Fruit fly (Drosophila melanogaster) whole organism, embryonic: ENCODE measurements around the gene CG42685.

Experiments
- ATbp ChIP-seq: fragments of 200-800 bp; sonication (Bioruptor generic); optimal IDR thresholded peaks from 2 replicates; lab custom pipeline; 2017; ENCODE audit warnings: missing biosample characterization, mild to moderate bottlenecking, missing genetic modification characterization, missing genetic modification reagents
- Adf1 ChIP-seq: fragments of 200-800 bp; sonication (Bioruptor generic); IDR thresholded peaks from 2 replicates; pipeline ENCODE4 v1.3.6; 2022; ENCODE audit warnings: missing biosample characterization, missing genetic modification characterization
- Atf-2 ChIP-seq: fragments of 200-800 bp; sonication (Bioruptor generic); optimal IDR thresholded peaks from 2 replicates; lab custom pipeline; 2016; ENCODE audit warnings: missing biosample characterization, missing genetic modification characterization
- CG10147 ChIP-seq: fragments of 200-800 bp; sonication (Bioruptor generic); optimal IDR thresholded peaks from 2 replicates; lab custom pipeline; 2019; ENCODE audit warnings: missing biosample characterization, mild to moderate bottlenecking, missing genetic modification characterization, moderate library complexity
- CG10654 ChIP-seq: fragments of 200-800 bp; sonication (Bioruptor generic); optimal IDR thresholded peaks from 2 replicates; lab custom pipeline; 2016; ENCODE audit warnings: missing biosample characterization, missing genetic modification characterization
- CG12391 ChIP-seq: fragments of 200-800 bp; sonication (Bioruptor generic); optimal IDR thresholded peaks from 3 replicates; lab custom pipeline; 2018; ENCODE audit warnings: missing biosample characterization, mild to moderate bottlenecking, missing genetic modification characterization, moderate library complexity
- CG13624 ChIP-seq: fragments of 200-800 bp; sonication (Bioruptor generic); optimal IDR thresholded peaks from 2 replicates; lab custom pipeline; 2016; ENCODE audit warnings: missing biosample characterization, missing genetic modification characterization
- CG13894 ChIP-seq: fragments of 200-800 bp; sonication (Bioruptor generic); optimal IDR thresholded peaks from 3 replicates; lab custom pipeline; 2018; ENCODE audit warnings: missing biosample characterization, mild to moderate bottlenecking, missing genetic modification characterization, moderate library complexity
- CG1529 ChIP-seq: fragments of 200-800 bp; sonication (Bioruptor generic); optimal IDR thresholded peaks from 3 replicates; lab custom pipeline; 2018; ENCODE audit warnings: missing biosample characterization, missing genetic modification characterization
- CG15696 ChIP-seq: fragments of 200-800 bp; sonication (Bioruptor generic); optimal IDR thresholded peaks from 2 replicates; lab custom pipeline; 2019; ENCODE audit warnings: missing biosample characterization, mild to moderate bottlenecking, missing genetic modification characterization, moderate library complexity
- CG16815 ChIP-seq: fragments of 200-800 bp; sonication (Bioruptor generic); optimal IDR thresholded peaks from 3 replicates; lab custom pipeline; 2017; ENCODE audit warnings: missing biosample characterization, mild to moderate bottlenecking, missing genetic modification characterization
- CG2712 ChIP-seq: fragments of 200-800 bp; optimal IDR thresholded peaks from 3 replicates; lab custom pipeline; 2019; ENCODE audit warnings: missing biosample characterization, mild to moderate bottlenecking, missing genetic modification characterization, moderate library complexity
- CG2875 ChIP-seq: fragments of 200-800 bp; sonication (Bioruptor generic); optimal IDR thresholded peaks from 2 replicates; lab custom pipeline; 2017; ENCODE audit warnings: missing biosample characterization, mild to moderate bottlenecking, missing genetic modification characterization, missing genetic modification reagents
- CG31388 ChIP-seq: fragments of 200-800 bp; sonication (Bioruptor generic); optimal IDR thresholded peaks from 2 replicates; lab custom pipeline; 2016; ENCODE audit warnings: missing biosample characterization, missing genetic modification characterization
- CG3281 ChIP-seq: fragments of 200-800 bp; sonication (Bioruptor generic); optimal IDR thresholded peaks from 3 replicates; lab custom pipeline; 2017; ENCODE audit warnings: missing biosample characterization, mild to moderate bottlenecking, missing genetic modification characterization
- CG33557 ChIP-seq: fragments of 200-800 bp; sonication (Bioruptor generic); optimal IDR thresholded peaks from 2 replicates; lab custom pipeline; 2019; ENCODE audit warnings: missing biosample characterization, mild to moderate bottlenecking, missing genetic modification characterization, moderate library complexity
- CG42726 ChIP-seq: fragments of 200-800 bp; sonication (Bioruptor generic); IDR thresholded peaks from 2 replicates; pipeline ENCODE4 v1.3.6; 2022; ENCODE audit warnings: missing biosample characterization, missing genetic modification characterization; ENCODE audit not compliant: partially characterized antibody
- CG4707 ChIP-seq: fragments of 200-800 bp; sonication (Bioruptor generic); optimal IDR thresholded peaks from 2 replicates; lab custom pipeline; 2018; ENCODE audit warnings: missing biosample characterization, mild to moderate bottlenecking, missing genetic modification characterization, moderate library complexity
- CG4730 ChIP-seq: fragments of 200-800 bp; sonication (Bioruptor generic); IDR thresholded peaks from 2 replicates; pipeline ENCODE4 v1.3.6; 2022; ENCODE audit warnings: missing biosample characterization, missing genetic modification characterization
- CG4820 ChIP-seq: fragments of 200-800 bp; sonication (Bioruptor generic); optimal IDR thresholded peaks from 3 replicates; lab custom pipeline; 2016; ENCODE audit warnings: missing biosample characterization, missing genetic modification characterization
- CG6175 ChIP-seq: fragments of 200-800 bp; sonication (Bioruptor generic); IDR thresholded peaks from 3 replicates; pipeline ENCODE4 v1.3.6; 2022; ENCODE audit warnings: missing biosample characterization, missing genetic modification characterization
- CG6654 ChIP-seq: fragments of 200-800 bp; sonication (Bioruptor generic); optimal IDR thresholded peaks from 2 replicates; lab custom pipeline; 2017; ENCODE audit warnings: missing biosample characterization, mild to moderate bottlenecking, missing genetic modification characterization
- CG6683 ChIP-seq: fragments of 200-800 bp; sonication (Bioruptor generic); optimal IDR thresholded peaks from 2 replicates; lab custom pipeline; 2017; ENCODE audit warnings: missing biosample characterization, mild to moderate bottlenecking, missing genetic modification characterization, missing genetic modification reagents
- CG6765 ChIP-seq: fragments of 200-800 bp; sonication (Bioruptor generic); optimal IDR thresholded peaks from 3 replicates; lab custom pipeline; 2017; ENCODE audit warnings: missing biosample characterization, mild to moderate bottlenecking, missing genetic modification characterization
- CG6791 ChIP-seq: fragments of 200-800 bp; sonication (Bioruptor generic); IDR thresholded peaks from 3 replicates; pipeline ENCODE4 v1.3.6; 2022; ENCODE audit warnings: missing biosample characterization, missing genetic modification characterization; ENCODE audit not compliant: partially characterized antibody
- CG7556 ChIP-seq: fragments of 200-800 bp; sonication (Bioruptor generic); optimal IDR thresholded peaks from 2 replicates; lab custom pipeline; 2017; ENCODE audit warnings: missing biosample characterization, mild to moderate bottlenecking, missing genetic modification characterization
- CG7839 ChIP-seq: fragments of 200-800 bp; sonication (Bioruptor generic); optimal IDR thresholded peaks from 3 replicates; lab custom pipeline; 2018; ENCODE audit warnings: missing biosample characterization, mild to moderate bottlenecking, missing genetic modification characterization, moderate library complexity
- CG9932 ChIP-seq: fragments of 200-800 bp; sonication (Bioruptor generic); IDR thresholded peaks from 2 replicates; pipeline ENCODE4 v1.3.6; 2022; ENCODE audit warnings: missing biosample characterization, missing genetic modification characterization
- CHES-1-like ChIP-seq: fragments of 200-800 bp; sonication (Bioruptor generic); optimal IDR thresholded peaks from 2 replicates; lab custom pipeline; 2016; ENCODE audit warnings: missing biosample characterization, missing genetic modification characterization
- Dad ChIP-seq: fragments of 200-800 bp; sonication (Bioruptor generic); optimal IDR thresholded peaks from 3 replicates; lab custom pipeline; 2016; ENCODE audit warnings: missing biosample characterization, missing genetic modification characterization
- HmgZ ChIP-seq: fragments of 200-800 bp; sonication (Bioruptor generic); optimal IDR thresholded peaks from 2 replicates; lab custom pipeline; 2018; ENCODE audit warnings: missing biosample characterization, mild to moderate bottlenecking, missing genetic modification characterization
- Vsx1 ChIP-seq: fragments of 200-800 bp; sonication (Bioruptor generic); optimal IDR thresholded peaks from 2 replicates; lab custom pipeline; 2017; ENCODE audit warnings: missing biosample characterization, mild to moderate bottlenecking, missing genetic modification characterization, missing genetic modification reagents
- ash1 ChIP-seq: fragments of 200-800 bp; sonication (Bioruptor generic); optimal IDR thresholded peaks from 2 replicates; lab custom pipeline; 2018; ENCODE audit warnings: missing biosample characterization, mild to moderate bottlenecking, missing genetic modification characterization
- bab2 ChIP-seq: fragments of 200-800 bp; sonication (Bioruptor generic); optimal IDR thresholded peaks from 2 replicates; lab custom pipeline; 2016; ENCODE audit warnings: missing biosample characterization, missing genetic modification characterization
- bowl ChIP-seq: fragments of 200-800 bp; sonication (Bioruptor generic); IDR thresholded peaks from 2 replicates; pipeline ENCODE4 v1.3.6; 2022; ENCODE audit warnings: missing biosample characterization, missing genetic modification characterization
- dmrt99B ChIP-seq: fragments of 200-800 bp; sonication (Bioruptor generic); optimal IDR thresholded peaks from 2 replicates; lab custom pipeline; 2018; ENCODE audit warnings: missing biosample characterization, mild to moderate bottlenecking, missing genetic modification characterization, moderate library complexity
- dpn ChIP-seq, 2 experiments: fragments of 200-800 bp; sonication (Bioruptor generic); optimal IDR thresholded peaks; 3 replicates each; lab custom pipeline; 2016; ENCODE audit warnings: missing biosample characterization in 2 of 2, missing genetic modification characterization in 2 of 2
- emc ChIP-seq: fragments of 200-800 bp; sonication (Bioruptor generic); optimal IDR thresholded peaks from 2 replicates; lab custom pipeline; 2016; ENCODE audit warnings: missing biosample characterization, missing genetic modification characterization
- eve ChIP-seq, 2 experiments: fragments of >200 bp; optimal IDR thresholded peaks; 2 replicates each; lab custom pipeline; 2017; ENCODE audit warnings: missing biosample characterization in 2 of 2, missing genetic modification characterization in 2 of 2
- exex ChIP-seq: fragments of 200-800 bp; sonication (Bioruptor generic); optimal IDR thresholded peaks from 4 replicates; lab custom pipeline; 2018; ENCODE audit warnings: missing biosample characterization, mild to moderate bottlenecking, missing genetic modification characterization, moderate library complexity
- fd96Cb ChIP-seq: fragments of 200-800 bp; sonication (Bioruptor generic); optimal IDR thresholded peaks from 2 replicates; lab custom pipeline; 2018; ENCODE audit warnings: missing biosample characterization, mild to moderate bottlenecking, missing genetic modification characterization, moderate library complexity
- fru ChIP-seq: fragments of >200 bp; optimal IDR thresholded peaks from 2 replicates; lab custom pipeline; 2017
- ftz-f1 ChIP-seq: fragments of 200-800 bp; sonication (Bioruptor generic); optimal IDR thresholded peaks from 2 replicates; lab custom pipeline; 2016; ENCODE audit warnings: missing biosample characterization, missing genetic modification characterization
- grau ChIP-seq: fragments of 200-800 bp; optimal IDR thresholded peaks from 3 replicates; lab custom pipeline; 2019; ENCODE audit warnings: missing biosample characterization, mild to moderate bottlenecking, missing genetic modification characterization, moderate library complexity
- lab ChIP-seq: fragments of 200-800 bp; sonication (Bioruptor generic); optimal IDR thresholded peaks from 3 replicates; lab custom pipeline; 2017; ENCODE audit warnings: missing biosample characterization, missing genetic modification characterization, mild to moderate bottlenecking, moderate library complexity, missing genetic modification reagents
- lola ChIP-seq, 3 experiments: fragments of >200 bp in 2 of 3; fragments of 200-800 bp in 1 of 3; sonication (Bioruptor generic) in 1 of 3; optimal IDR thresholded peaks; 2 replicates each; lab custom pipeline; 2017 to 2019; ENCODE audit warnings: missing biosample characterization in 3 of 3, missing genetic modification characterization in 3 of 3, mild to moderate bottlenecking in 1 of 3, moderate library complexity in 1 of 3
- luna ChIP-seq: fragments of 200-800 bp; sonication (Bioruptor generic); optimal IDR thresholded peaks from 2 replicates; lab custom pipeline; 2016; ENCODE audit warnings: missing biosample characterization, missing genetic modification characterization
- onecut ChIP-seq: fragments of 200-800 bp; sonication (Bioruptor generic); IDR thresholded peaks from 2 replicates; pipeline ENCODE4 v1.3.6; 2022; ENCODE audit warnings: missing biosample characterization, missing genetic modification characterization
- sna ChIP-seq: fragments of 200-800 bp; sonication (Bioruptor generic); IDR thresholded peaks from 2 replicates; pipeline ENCODE4 v1.3.6; 2022; ENCODE audit warnings: missing biosample characterization, missing genetic modification characterization; ENCODE audit not compliant: partially characterized antibody
- so ChIP-seq: fragments of 200-800 bp; sonication (Bioruptor generic); IDR thresholded peaks from 3 replicates; pipeline ENCODE4 v1.3.6; 2022; ENCODE audit warnings: missing biosample characterization, missing genetic modification characterization
- zf30C ChIP-seq: fragments of 200-800 bp; sonication (Bioruptor generic); optimal IDR thresholded peaks from 3 replicates; lab custom pipeline; 2018; ENCODE audit warnings: missing biosample characterization, mild to moderate bottlenecking, missing genetic modification characterization

Gene CG42685

DNA sequence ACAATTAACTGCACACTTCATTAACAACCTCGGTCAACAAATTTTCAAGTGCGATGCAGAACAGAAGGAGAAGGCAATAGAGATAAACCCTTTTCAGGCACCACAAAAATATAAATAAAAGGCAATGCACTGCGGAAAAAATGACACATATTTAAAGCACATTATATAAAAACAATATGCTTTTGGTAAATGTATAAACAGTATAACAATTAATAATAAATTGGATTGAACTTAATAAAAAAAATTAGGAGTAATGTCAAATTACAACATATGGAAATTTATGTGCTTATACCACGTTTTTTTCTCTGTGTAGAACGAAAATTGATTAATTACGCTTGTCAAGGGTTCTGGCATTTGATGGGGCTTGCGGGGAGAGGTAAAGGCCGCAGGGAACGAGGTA lies 39.2 kb downstream of the CG42685 start (continued):
- TF ChIP-seq sna (GFP tag; lab: Robert Waterston, UW) (no peak), so (no peak), emc (GFP tag; lab: Kevin White, UChicago) (no peak), grau (tag; lab: Kevin White, UChicago) (peak; percentile 5), CG10147 (GFP tag; lab: Kevin White, UChicago) (no peak), CG10654 (GFP tag; lab: Kevin White, UChicago) (no peak), HmgZ (tag; lab: Kevin White, UChicago) (no peak), CG6175 (GFP tag; lab: Robert Waterston, UW) (no peak), CG6765 (GFP tag; lab: Kevin White, UChicago) (no peak), CG7556 (GFP tag; lab: Kevin White, UChicago) (peak; percentile 9), CG7839 (peak; percentile 47), CG2712 (tag; lab: Kevin White, UChicago) (peak; percentile 64), Atf-2 (no peak), CG4820 (GFP tag; lab: Kevin White, UChicago) (peak; percentile 51), CG6654 (GFP tag; lab: Kevin White, UChicago) (no peak), CHES-1-like (GFP tag; lab: Kevin White, UChicago) (no peak), Adf1 (no peak), CG3281 (GFP tag; lab: Kevin White, UChicago) (no peak), CG4730 (GFP tag; lab: Robert Waterston, UW) (0 out of 2 replicates have a peak, but pooled peaks have one; percentile 11), luna (no peak), bowl (GFP tag; lab: Robert Waterston, UW) (no peak), CG42726 (no peak), onecut (GFP tag; lab: Robert Waterston, UW) (no peak), fd96Cb (tag; lab: Kevin White, UChicago) (peak; percentile 51), CG6791 (GFP tag; lab: Robert Waterston, UW) (no peak), Dad (no peak), CG2875 (GFP tag; lab: Kevin White, UChicago) (peak; percentile 7), dmrt99B (tag; lab: Kevin White, UChicago) (peak; percentile 18), CG12391 (tag; lab: Kevin White, UChicago) (peak; percentile 28), bab2 (GFP tag; lab: Kevin White, UChicago) (no peak), ftz-f1 (GFP tag; lab: Kevin White, UChicago) (no peak), CG1529 (GFP tag; lab: Kevin White, UChicago) (no peak), CG6683 (GFP tag; lab: Kevin White, UChicago) (no peak), CG4707 (GFP tag; lab: Kevin White, UChicago) (no peak), eve (GFP tag; optimal IDR thresholded peaks at IDR 0.05; lab: Kevin White, UChicago) (no peak), lab (GFP tag; lab: Kevin White, UChicago) (no peak), ATbp (GFP tag; lab: Kevin White, UChicago) (no peak), zf30C (GFP tag; lab: Kevin White, UChicago) (peak; percentile 71), CG16815 (GFP tag; lab: Kevin White, UChicago) (peak; percentile 13), lola (GFP tag; optimal IDR thresholded peaks at IDR 0.05; lab: Kevin White, UChicago) (peak in 1 of 3 experiments; percentile 59), CG9932 (no peak), CG33557 (GFP tag; lab: Kevin White, UChicago) (peak; percentile 30), ash1 (no peak), fru (no peak), CG13894 (tag; lab: Kevin White, UChicago) (no peak), dpn (GFP tag; optimal IDR thresholded peaks at IDR 0.05; lab: Kevin White, UChicago) (no peak), Vsx1 (GFP tag; lab: Kevin White, UChicago) (no peak), CG31388 (GFP tag; lab: Kevin White, UChicago) (no peak), CG15696 (tag; lab: Kevin White, UChicago) (peak; percentile 46), CG13624 (GFP tag; lab: Kevin White, UChicago) (no peak), exex (tag; lab: Kevin White, UChicago) (no peak)
